Worm (Caenorhabditis elegans): ENCODE data around the gene pgap-2.
A peak's percentile ranks its signal among the peaks of the same experiment; 100 is the strongest.

The pgap-2 gene

DNA sequence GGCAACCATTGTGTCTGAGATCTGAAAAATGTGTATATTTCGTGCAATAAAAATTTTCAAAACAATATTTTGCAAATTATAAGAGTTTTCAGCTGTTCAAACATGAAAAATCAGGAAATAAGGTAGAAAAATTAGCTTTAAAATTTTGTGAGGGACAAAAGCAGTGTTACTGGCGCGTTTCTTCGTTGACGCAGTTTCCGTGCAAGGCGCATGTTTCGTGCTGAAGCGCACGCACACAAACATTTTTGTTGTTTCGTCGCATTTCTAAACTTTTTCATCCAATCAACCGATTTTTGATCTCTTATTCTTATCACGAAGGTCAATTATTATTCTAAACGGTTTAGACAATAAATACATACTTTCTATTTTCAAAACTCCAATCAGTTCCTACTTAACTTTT is 12.0 kb upstream of the pgap-2 start, which contains the start of gene nifk-1 (continued):
- TF ChIP-seq hmg-20 (GFP tag; IDR thresholded peaks at IDR 0.05) (no peak), mcd-1 (GFP tag; IDR thresholded peaks at IDR 0.05) (peak; percentile 67), ceh-91 (GFP tag; IDR thresholded peaks at IDR 0.05) (no peak), snpc-3.4 (tag; optimal IDR thresholded peaks at IDR 0.05) (peak; percentile 23), egrh-3 (GFP tag; IDR thresholded peaks at IDR 0.05) (no peak), lin-26 (GFP tag; IDR thresholded peaks at IDR 0.05) (no peak), mes-4 (tag; optimal IDR thresholded peaks at IDR 0.05) (no peak), lin-54 (GFP tag; optimal IDR thresholded peaks at IDR 0.05) (peak; percentile 73), ceh-100 (GFP tag; IDR thresholded peaks at IDR 0.05) (no peak), akir-1 (GFP tag; optimal IDR thresholded peaks at IDR 0.05) (no peak), Y53F4B.3 (GFP tag; IDR thresholded peaks at IDR 0.05) (no peak), snpc-4 (GFP tag; optimal IDR thresholded peaks at IDR 0.05) (no peak), snpc-4 (tag; optimal IDR thresholded peaks at IDR 0.05) (peak in 3 of 4 experiments; percentile 28 to 69 (median 68)), tbp1 (GFP tag; optimal IDR thresholded peaks at IDR 0.05) (peak; percentile 46), T07F8.4 (tag; optimal IDR thresholded peaks at IDR 0.05) (no peak), lin-40 (tag; optimal IDR thresholded peaks at IDR 0.05) (peak; percentile 55), let-526 (GFP tag; IDR thresholded peaks at IDR 0.05) (no peak), pha-4 (tag; optimal IDR thresholded peaks at IDR 0.05) (no peak), lin-35 (GFP tag; optimal IDR thresholded peaks at IDR 0.05) (peak in 1 of 3 experiments; percentile 47), lir-1 (GFP tag; conservative IDR thresholded peaks at IDR 0.05) (no peak), mel-28 (tag; optimal IDR thresholded peaks at IDR 0.05; ENCODE audit: borderline replicate concordance) (no peak), F22D6.2 (tag; optimal IDR thresholded peaks at IDR 0.05) (no peak), die-1 (tag; optimal IDR thresholded peaks at IDR 0.05) (no peak), B0019.2 (GFP tag; conservative IDR thresholded peaks at IDR 0.05) (no peak), ceh-58 (GFP tag; IDR thresholded peaks at IDR 0.05) (no peak), ekl-4 (GFP tag; IDR thresholded peaks at IDR 0.05) (no peak), K12H6.12 (tag; optimal IDR thresholded peaks at IDR 0.05) (peak; percentile 22), somi-1 (GFP tag; optimal IDR thresholded peaks at IDR 0.05) (no peak), repo-1 (tag; optimal IDR thresholded peaks at IDR 0.05) (no peak), ztf-26 (tag; optimal IDR thresholded peaks at IDR 0.05) (no peak), nhr-27 (tag; optimal IDR thresholded peaks at IDR 0.05) (no peak), zfh-2 (GFP tag; conservative IDR thresholded peaks at IDR 0.05) (no peak), athp-1 (tag; optimal IDR thresholded peaks at IDR 0.05) (no peak), xnd-1 (tag; optimal IDR thresholded peaks at IDR 0.05) (no peak), T26A5.8 (tag; optimal IDR thresholded peaks at IDR 0.05) (no peak), nfya-1 (tag; optimal IDR thresholded peaks at IDR 0.05; ENCODE audit: borderline replicate concordance, insufficient read depth) (no peak), sptf-2 (GFP tag; optimal IDR thresholded peaks at IDR 0.05) (no peak), efl-1 (GFP tag; optimal IDR thresholded peaks at IDR 0.05) (peak; percentile 56), madf-8 (GFP tag; conservative IDR thresholded peaks at IDR 0.05) (no peak), F33H1.4 (GFP tag; IDR thresholded peaks at IDR 0.05) (peak; percentile 44), nhr-80 (tag; optimal IDR thresholded peaks at IDR 0.05) (peak; percentile 79), ets-4 (GFP tag; optimal IDR thresholded peaks at IDR 0.05) (no peak), Y56A3A.18 (GFP tag; IDR thresholded peaks at IDR 0.05) (no peak), nfya-2 (GFP tag; IDR thresholded peaks at IDR 0.05) (no peak), Y79H2A.3 (GFP tag; conservative IDR thresholded peaks at IDR 0.05) (no peak), attf-6 (GFP tag; IDR thresholded peaks at IDR 0.05) (no peak), dpff-1 (tag; optimal IDR thresholded peaks at IDR 0.05) (no peak), rcor-1 (GFP tag; IDR thresholded peaks at IDR 0.05) (no peak), atf-7 (tag; optimal IDR thresholded peaks at IDR 0.05) (no peak), pbrm-1 (GFP tag; IDR thresholded peaks at IDR 0.05) (0 out of 2 replicates have a peak, but pooled peaks have one; percentile 54)

Data from whole organism, young adult.